Worm (Caenorhabditis elegans): Measurements from ENCODE around the gene tsen-34.

DNA sequence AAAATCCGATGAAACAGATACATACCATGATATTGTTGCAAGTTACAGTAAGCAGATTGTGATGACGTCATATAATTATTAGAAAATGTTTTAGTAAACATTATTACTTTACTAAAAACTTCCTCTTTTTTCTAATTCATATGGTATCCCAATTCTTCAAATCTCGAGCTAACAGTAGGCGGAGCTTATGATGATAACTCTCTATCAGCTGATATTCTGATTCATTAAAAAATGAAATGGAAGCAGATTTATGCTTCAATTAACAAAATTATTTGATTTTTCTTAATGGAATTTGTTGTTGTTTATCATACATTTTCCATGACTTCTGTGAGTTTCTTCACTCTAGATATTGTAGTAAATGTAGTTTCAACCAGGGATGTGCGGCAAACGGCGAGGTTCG lies 26.0 kb downstream of the tsen-34 start, which contains the start of gene pax-2:
- TF ChIP-seq him-1 (tag; optimal IDR thresholded peaks at IDR 0.05) (no peak), dao-5 (tag; optimal IDR thresholded peaks at IDR 0.05) (no peak), W03F9.2 (tag; optimal IDR thresholded peaks at IDR 0.05) (no peak)
